Worm (Caenorhabditis elegans): ENCODE data around the gene R02F11.10.

- TF ChIP-seq ceh-82 (tag; optimal IDR thresholded peaks at IDR 0.05) (no peak), zag-1 (tag; optimal IDR thresholded peaks at IDR 0.05) (no peak), nhr-28 (tag; optimal IDR thresholded peaks at IDR 0.05) (no peak), aly-2 (tag; optimal IDR thresholded peaks at IDR 0.05) (no peak), snpc-4 (tag; optimal IDR thresholded peaks at IDR 0.05) (peak; percentile 48), egl-27 (tag; optimal IDR thresholded peaks at IDR 0.05) (no peak), ztf-4 (tag; optimal IDR thresholded peaks at IDR 0.05) (no peak), pha-4 (tag; optimal IDR thresholded peaks at IDR 0.05) (peak; percentile 9), unc-62 (GFP tag; optimal IDR thresholded peaks at IDR 0.05) (no peak), mdl-1 (tag; optimal IDR thresholded peaks at IDR 0.05) (no peak), elt-1 (tag; optimal IDR thresholded peaks at IDR 0.05) (no peak), skn-1 (tag; optimal IDR thresholded peaks at IDR 0.05) (no peak)
Observed at ce11 chrV:4810653-4811052, 21.7 kb downstream of the R02F11.10 start.

All from whole organism, L3 larva.